Fruit fly (Drosophila melanogaster): ENCODE measurements around the gene CG15880.

The CG15880 gene

DNA sequence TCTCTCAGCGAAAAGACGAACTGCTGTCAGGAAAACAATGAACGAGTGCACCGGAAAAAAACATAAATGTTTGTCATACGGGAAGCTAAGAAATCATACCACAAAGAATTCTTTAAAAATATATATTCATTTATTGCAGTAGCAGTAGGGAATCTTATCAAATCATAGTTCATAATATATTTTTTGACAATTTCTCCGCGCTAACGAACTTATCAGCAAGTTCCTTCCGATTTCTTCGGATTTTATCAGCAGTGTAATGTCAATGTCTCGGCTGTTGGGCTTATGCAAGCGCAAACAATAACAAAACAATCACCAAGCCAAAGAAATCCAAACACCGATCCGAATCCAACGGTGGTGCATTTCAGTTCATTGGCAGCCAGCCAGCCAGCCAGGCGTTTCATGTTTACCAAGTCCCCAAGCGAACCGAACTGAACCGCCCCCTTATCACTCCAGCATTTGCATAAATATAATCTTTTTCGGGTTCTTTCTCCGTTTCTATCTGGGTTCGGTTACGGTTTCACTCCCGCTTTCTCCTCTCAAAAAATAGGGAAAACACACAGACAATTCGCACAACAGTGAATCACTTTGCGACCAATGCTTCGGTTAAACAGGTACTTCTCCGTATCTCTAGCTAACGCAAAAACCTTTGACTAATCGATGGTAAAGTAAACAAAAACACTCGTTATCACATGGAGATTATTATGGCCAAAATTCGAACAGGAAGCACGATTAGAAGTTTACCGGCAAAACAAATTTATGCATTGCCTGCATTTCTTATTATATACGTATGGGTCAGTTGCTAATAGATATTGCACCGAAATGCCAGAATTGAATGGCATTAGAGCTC, 10.0 kb upstream of the CG15880 start:
- no peak for TF ChIP-seq Abd-B (GFP tag; optimal IDR thresholded peaks at IDR 0.05)
- no peak for TF ChIP-seq Rel (GFP tag; optimal IDR thresholded peaks at IDR 0.05)
- TF ChIP-seq Rel (tag; optimal IDR thresholded peaks at IDR 0.05) = peak; percentile 99
- peak; percentile 17 for TF ChIP-seq Dif (GFP tag; optimal IDR thresholded peaks at IDR 0.05; ENCODE audit: partially characterized antibody)
- TF ChIP-seq OdsH (GFP tag; optimal IDR thresholded peaks at IDR 0.05) = peak; percentile 26
- peak in 1 of 2 experiments; percentile 18 for TF ChIP-seq foxo (GFP tag; optimal IDR thresholded peaks at IDR 0.05)
- no peak for TF ChIP-seq Mio (GFP tag; optimal IDR thresholded peaks at IDR 0.05)
- peak; percentile 24 for TF ChIP-seq h (GFP tag; optimal IDR thresholded peaks at IDR 0.05)
- TF ChIP-seq dmrt93B (GFP tag; optimal IDR thresholded peaks at IDR 0.05) = no peak
- peak; percentile 18 for TF ChIP-seq psq (GFP tag; optimal IDR thresholded peaks at IDR 0.05)
- peak; percentile 17 for TF ChIP-seq Hnf4 (GFP tag; optimal IDR thresholded peaks at IDR 0.05)
- peak; percentile 28 for TF ChIP-seq br (GFP tag; optimal IDR thresholded peaks at IDR 0.05)
- TF ChIP-seq Sp1 (GFP tag; optimal IDR thresholded peaks at IDR 0.05) = peak; percentile 5

DNA sequence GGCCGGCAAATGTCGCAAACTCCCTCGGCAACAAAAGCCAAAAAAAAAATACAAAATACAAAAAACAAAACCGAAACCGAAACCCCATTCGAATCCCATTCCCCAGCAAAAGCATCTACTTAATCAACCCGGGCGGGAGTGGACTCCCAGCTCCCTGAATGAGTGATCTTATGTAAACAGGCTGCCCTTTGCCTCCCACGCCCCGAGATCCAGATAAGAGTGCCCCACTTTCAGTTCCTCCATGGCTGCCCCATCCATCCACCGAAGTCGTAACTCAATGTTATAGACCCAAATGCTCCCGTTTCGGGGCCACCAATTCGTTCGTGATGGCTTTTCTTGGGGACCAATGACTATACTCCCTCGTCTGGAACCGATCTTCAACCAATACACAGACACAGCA, 9.3 kb upstream of the CG15880 start:
- no peak for TF ChIP-seq GATAd (GFP tag; optimal IDR thresholded peaks at IDR 0.05)
- TF ChIP-seq Hr78 (GFP tag; optimal IDR thresholded peaks at IDR 0.05) = no peak
- TF ChIP-seq Jra (GFP tag; optimal IDR thresholded peaks at IDR 0.05) = no peak
- no peak for TF ChIP-seq HLH106 (tag; optimal IDR thresholded peaks at IDR 0.05)
- no peak for TF ChIP-seq dmrt93B (GFP tag; optimal IDR thresholded peaks at IDR 0.05)
- TF ChIP-seq jim (GFP tag; optimal IDR thresholded peaks at IDR 0.05) = no peak
- TF ChIP-seq ey (GFP tag; optimal IDR thresholded peaks at IDR 0.05) = no peak
- no peak for TF ChIP-seq pan (optimal IDR thresholded peaks at IDR 0.05)

- TF ChIP-seq Dfd (GFP tag; optimal IDR thresholded peaks at IDR 0.05) (no peak), jim (GFP tag; optimal IDR thresholded peaks at IDR 0.05) (no peak), Dif (GFP tag; optimal IDR thresholded peaks at IDR 0.05; ENCODE audit: partially characterized antibody) (peak; percentile 84), dl (GFP tag; optimal IDR thresholded peaks at IDR 0.05; ENCODE audit: insufficient read depth in 1 of 2, partially characterized antibody in 2 of 2) (peak; percentile 85 to 90), Mio (GFP tag; optimal IDR thresholded peaks at IDR 0.05) (no peak)
Observed at dm6 chr2L:826388-826787, 8.6 kb upstream of the CG15880 start.

DNA sequence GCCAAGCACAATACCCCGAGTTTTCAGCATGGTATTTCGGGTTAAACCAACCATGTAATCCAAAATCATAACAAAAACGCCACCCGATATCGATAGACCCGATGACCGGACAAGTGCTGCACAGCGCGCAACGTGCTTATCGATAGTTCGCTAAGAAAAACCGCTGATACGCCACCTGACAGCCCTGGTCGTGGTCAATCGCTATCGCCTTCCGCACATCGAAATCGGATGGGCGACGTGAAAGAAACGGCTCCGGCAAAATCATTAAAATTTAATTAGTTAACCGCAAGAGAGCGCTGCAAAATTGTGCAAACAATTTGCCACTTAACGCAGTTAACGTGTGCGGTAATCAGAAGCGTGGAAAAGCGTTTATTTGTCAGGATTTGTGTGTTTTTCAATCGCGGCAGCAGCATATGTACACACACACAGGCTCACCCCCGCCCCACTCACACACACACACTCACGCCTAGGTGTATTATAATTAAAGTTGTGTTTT, 8.1 kb upstream of the CG15880 start, which contains the start of the genes CG3862 and dock:
CG3862 (minus strand) TSS at position 94 of the 496 bp plus-strand sequence.
dock (plus strand) TSS at position 202 of the 496 bp plus-strand sequence.
- no peak for TF ChIP-seq jim (GFP tag; optimal IDR thresholded peaks at IDR 0.05)
- peak; percentile 66 for TF ChIP-seq fru (GFP tag; optimal IDR thresholded peaks at IDR 0.05)
- TF ChIP-seq Vsx2 (GFP tag; optimal IDR thresholded peaks at IDR 0.05; ENCODE audit: partially characterized antibody) = no peak
- TF ChIP-seq foxo (GFP tag; optimal IDR thresholded peaks at IDR 0.05) = peak in 1 of 2 experiments; percentile 73
- TF ChIP-seq Myc (optimal IDR thresholded peaks at IDR 0.05) = peak; percentile 55
- peak in 1 of 2 experiments; percentile 2 for TF ChIP-seq dl (GFP tag; optimal IDR thresholded peaks at IDR 0.05; ENCODE audit: insufficient read depth in 1 of 2, partially characterized antibody in 2 of 2)
- peak; percentile 59 for TF ChIP-seq Hnf4 (GFP tag; optimal IDR thresholded peaks at IDR 0.05)
- no peak for TF ChIP-seq dmrt93B (GFP tag; optimal IDR thresholded peaks at IDR 0.05)
- peak; percentile 61 for TF ChIP-seq br (GFP tag; optimal IDR thresholded peaks at IDR 0.05)
- peak; percentile 32 for TF ChIP-seq Jra (GFP tag; optimal IDR thresholded peaks at IDR 0.05)
- TF ChIP-seq Hr78 (GFP tag; optimal IDR thresholded peaks at IDR 0.05) = no peak
- peak; percentile 50 for TF ChIP-seq h (GFP tag; optimal IDR thresholded peaks at IDR 0.05)
- no peak for TF ChIP-seq pan (optimal IDR thresholded peaks at IDR 0.05)
- no peak for TF ChIP-seq Rel (GFP tag; optimal IDR thresholded peaks at IDR 0.05)
- TF ChIP-seq Rel (tag; optimal IDR thresholded peaks at IDR 0.05) = peak; percentile 61
- no peak for TF ChIP-seq CrebA (GFP tag; optimal IDR thresholded peaks at IDR 0.05; ENCODE audit: borderline replicate concordance)
- peak; percentile 2 for TF ChIP-seq sv (GFP tag; optimal IDR thresholded peaks at IDR 0.05)
- peak; percentile 18 for TF ChIP-seq N (GFP tag; optimal IDR thresholded peaks at IDR 0.05)
- peak; percentile 33 for TF ChIP-seq OdsH (GFP tag; optimal IDR thresholded peaks at IDR 0.05)
- no peak for TF ChIP-seq psq (GFP tag; optimal IDR thresholded peaks at IDR 0.05)
- no peak for TF ChIP-seq woc (GFP tag; optimal IDR thresholded peaks at IDR 0.05)
- peak; percentile 23 for TF ChIP-seq ey (GFP tag; optimal IDR thresholded peaks at IDR 0.05)
- TF ChIP-seq Abd-B (GFP tag; optimal IDR thresholded peaks at IDR 0.05) = no peak
- TF ChIP-seq rgr (GFP tag; optimal IDR thresholded peaks at IDR 0.05) = peak; percentile 59
- TF ChIP-seq Hr83 (GFP tag; optimal IDR thresholded peaks at IDR 0.05; ENCODE audit: poor library complexity, severe bottlenecking) = peak; percentile 89
- TF ChIP-seq HLH106 (tag; optimal IDR thresholded peaks at IDR 0.05) = peak; percentile 17
- peak; percentile 61 for TF ChIP-seq Sp1 (GFP tag; optimal IDR thresholded peaks at IDR 0.05)
- no peak for TF ChIP-seq dsf (GFP tag; optimal IDR thresholded peaks at IDR 0.05; ENCODE audit: borderline replicate concordance)
- TF ChIP-seq CG32264 (GFP tag; optimal IDR thresholded peaks at IDR 0.05) = no peak
- TF ChIP-seq Mio (GFP tag; optimal IDR thresholded peaks at IDR 0.05) = no peak
- no peak for TF ChIP-seq GATAd (GFP tag; optimal IDR thresholded peaks at IDR 0.05)
- TF ChIP-seq CG9705 (GFP tag; optimal IDR thresholded peaks at IDR 0.05) = no peak

Data from whole organism, wandering third instar larva.